Fruit fly (Drosophila melanogaster): Measurements from ENCODE around the gene CG32281.

The CG32281 gene

DNA sequence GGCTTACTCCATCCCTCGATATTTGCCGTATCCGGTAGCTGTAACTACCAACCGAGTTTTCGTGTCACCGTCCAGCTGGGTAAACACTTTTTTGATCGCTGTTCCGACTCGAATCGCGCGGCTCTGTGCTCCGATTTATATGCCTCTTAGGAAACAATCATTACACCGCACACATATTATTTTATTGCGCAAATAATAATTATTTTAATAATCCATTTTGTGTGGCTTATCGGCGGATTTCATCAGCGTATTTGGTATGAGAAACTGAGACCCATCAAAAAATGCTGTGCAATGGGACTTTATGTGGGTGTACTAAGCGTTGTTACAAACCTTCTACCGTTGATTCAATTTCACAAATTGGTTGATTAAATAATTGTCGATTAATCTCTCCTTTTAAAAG is 33.9 kb downstream of the CG32281 start, which contains the start of gene CG32271:
TSS of gene CG32271 (minus strand) at position 101 of the 400 bp plus-strand sequence.
- no peak for TF ChIP-seq Vsx2 (GFP tag; optimal IDR thresholded peaks at IDR 0.05; ENCODE audit: partially characterized antibody)
- TF ChIP-seq Mio (GFP tag; optimal IDR thresholded peaks at IDR 0.05): no peak
- TF ChIP-seq Abd-B (GFP tag; optimal IDR thresholded peaks at IDR 0.05): no peak
- TF ChIP-seq Dif (GFP tag; optimal IDR thresholded peaks at IDR 0.05; ENCODE audit: partially characterized antibody): no peak
- TF ChIP-seq jim (GFP tag; optimal IDR thresholded peaks at IDR 0.05): no peak
- TF ChIP-seq ey (GFP tag; optimal IDR thresholded peaks at IDR 0.05): no peak
- no peak for TF ChIP-seq Dfd (GFP tag; optimal IDR thresholded peaks at IDR 0.05)
- TF ChIP-seq pan (optimal IDR thresholded peaks at IDR 0.05): no peak
- TF ChIP-seq Hr83 (GFP tag; optimal IDR thresholded peaks at IDR 0.05; ENCODE audit: poor library complexity, severe bottlenecking): no peak
- no peak for TF ChIP-seq sage (GFP tag; optimal IDR thresholded peaks at IDR 0.05)
- no peak for TF ChIP-seq OdsH (GFP tag; optimal IDR thresholded peaks at IDR 0.05)
- no peak for TF ChIP-seq HLH106 (tag; optimal IDR thresholded peaks at IDR 0.05)
- no peak for TF ChIP-seq fru (GFP tag; optimal IDR thresholded peaks at IDR 0.05)
- TF ChIP-seq CG9705 (GFP tag; optimal IDR thresholded peaks at IDR 0.05): no peak
- TF ChIP-seq brk (GFP tag; optimal IDR thresholded peaks at IDR 0.05): no peak
- no peak for TF ChIP-seq GATAd (GFP tag; optimal IDR thresholded peaks at IDR 0.05)

- TF ChIP-seq Dfd (GFP tag; optimal IDR thresholded peaks at IDR 0.05): no peak
- TF ChIP-seq OdsH (GFP tag; optimal IDR thresholded peaks at IDR 0.05): no peak
- TF ChIP-seq woc (GFP tag; optimal IDR thresholded peaks at IDR 0.05): no peak
- TF ChIP-seq Rel (GFP tag; optimal IDR thresholded peaks at IDR 0.05): no peak
- no peak for TF ChIP-seq Rel (tag; optimal IDR thresholded peaks at IDR 0.05)
- no peak for TF ChIP-seq HLH106 (tag; optimal IDR thresholded peaks at IDR 0.05)
- TF ChIP-seq usp (GFP tag; optimal IDR thresholded peaks at IDR 0.05): no peak
- TF ChIP-seq Dif (GFP tag; optimal IDR thresholded peaks at IDR 0.05; ENCODE audit: partially characterized antibody): no peak
- TF ChIP-seq dl (GFP tag; optimal IDR thresholded peaks at IDR 0.05; ENCODE audit: insufficient read depth in 1 of 2, partially characterized antibody in 2 of 2): no peak
- TF ChIP-seq lola (GFP tag; optimal IDR thresholded peaks at IDR 0.05): no peak
- no peak for TF ChIP-seq sv (GFP tag; optimal IDR thresholded peaks at IDR 0.05)
- TF ChIP-seq dmrt93B (GFP tag; optimal IDR thresholded peaks at IDR 0.05): no peak
- no peak for TF ChIP-seq CG9705 (GFP tag; optimal IDR thresholded peaks at IDR 0.05)
- TF ChIP-seq foxo (GFP tag; optimal IDR thresholded peaks at IDR 0.05): no peak
- TF ChIP-seq Hnf4 (GFP tag; optimal IDR thresholded peaks at IDR 0.05): no peak
- no peak for TF ChIP-seq Mio (GFP tag; optimal IDR thresholded peaks at IDR 0.05)
- TF ChIP-seq h (GFP tag; optimal IDR thresholded peaks at IDR 0.05): no peak
- TF ChIP-seq Sp1 (GFP tag; optimal IDR thresholded peaks at IDR 0.05): no peak
- TF ChIP-seq CrebA (GFP tag; optimal IDR thresholded peaks at IDR 0.05; ENCODE audit: borderline replicate concordance): no peak
- no peak for TF ChIP-seq Hr78 (GFP tag; optimal IDR thresholded peaks at IDR 0.05)
- TF ChIP-seq Jra (GFP tag; optimal IDR thresholded peaks at IDR 0.05): no peak
Measured at dm6 chr3L:3204348-3204747, 35.2 kb downstream of the CG32281 start, which contains the start of gene CG33159. Gene CG33159, minus strand, starts transcription at chr3L:3204448.

DNA sequence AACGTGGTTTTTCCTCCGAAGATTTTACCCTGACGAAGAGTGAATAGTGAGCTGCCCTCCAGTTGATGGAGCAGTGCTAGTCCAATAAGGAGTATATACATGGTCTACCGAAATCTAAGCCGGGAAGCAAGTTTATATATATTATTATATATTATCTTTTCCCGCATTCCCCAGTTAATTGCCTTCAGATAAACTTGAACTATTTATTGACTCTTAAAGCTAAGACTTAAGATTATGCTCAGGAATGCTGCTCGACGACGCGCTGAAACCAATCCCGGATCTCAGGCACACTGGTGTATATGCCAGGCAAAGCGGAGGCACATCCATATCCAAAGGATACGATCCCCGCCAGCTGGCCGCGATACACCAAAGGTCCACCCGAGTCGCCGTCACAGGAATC is 36.2 kb downstream of the CG32281 start, which contains the start of gene CG32277:
TSS of gene CG32277 (minus strand) at position 101 of the 400 bp plus-strand sequence.
- no peak for TF ChIP-seq woc (GFP tag; optimal IDR thresholded peaks at IDR 0.05)
- no peak for TF ChIP-seq OdsH (GFP tag; optimal IDR thresholded peaks at IDR 0.05)
- no peak for TF ChIP-seq dmrt93B (GFP tag; optimal IDR thresholded peaks at IDR 0.05)
- no peak for TF ChIP-seq lola (GFP tag; optimal IDR thresholded peaks at IDR 0.05)

DNA sequence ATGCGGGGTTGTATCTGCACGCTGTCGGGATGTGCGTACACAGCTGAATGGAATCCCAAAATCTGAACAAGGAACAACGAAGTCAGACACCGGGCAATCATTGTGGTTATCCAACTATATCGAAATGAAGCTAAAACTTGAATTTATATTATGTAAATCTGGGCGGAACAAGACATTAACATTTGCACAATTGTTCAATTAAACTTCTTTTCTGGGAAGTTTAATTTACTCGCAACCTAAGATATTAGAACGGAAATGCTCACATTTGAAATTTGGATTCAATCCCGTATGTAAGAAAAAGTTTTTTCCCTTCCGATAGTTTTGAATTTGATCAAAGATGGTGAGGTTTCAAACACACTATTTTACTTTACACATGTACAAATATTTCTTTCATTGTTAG is 37.1 kb downstream of the CG32281 start, which contains the start of gene CG33160:
TSS of gene CG33160 (minus strand) at position 101 of the 400 bp plus-strand sequence.
- TF ChIP-seq Abd-B (GFP tag; optimal IDR thresholded peaks at IDR 0.05) (no peak), Mio (GFP tag; optimal IDR thresholded peaks at IDR 0.05) (no peak), fru (GFP tag; optimal IDR thresholded peaks at IDR 0.05) (no peak), OdsH (GFP tag; optimal IDR thresholded peaks at IDR 0.05) (no peak), br (GFP tag; optimal IDR thresholded peaks at IDR 0.05) (no peak), dmrt93B (GFP tag; optimal IDR thresholded peaks at IDR 0.05) (no peak), usp (GFP tag; optimal IDR thresholded peaks at IDR 0.05) (no peak), N (GFP tag; optimal IDR thresholded peaks at IDR 0.05) (no peak), rgr (GFP tag; optimal IDR thresholded peaks at IDR 0.05) (no peak), jim (GFP tag; optimal IDR thresholded peaks at IDR 0.05) (no peak)

All from whole organism, wandering third instar larva.